Fruit fly (Drosophila melanogaster): ENCODE measurements around the gene Bdbt.

The Bdbt gene

DNA sequence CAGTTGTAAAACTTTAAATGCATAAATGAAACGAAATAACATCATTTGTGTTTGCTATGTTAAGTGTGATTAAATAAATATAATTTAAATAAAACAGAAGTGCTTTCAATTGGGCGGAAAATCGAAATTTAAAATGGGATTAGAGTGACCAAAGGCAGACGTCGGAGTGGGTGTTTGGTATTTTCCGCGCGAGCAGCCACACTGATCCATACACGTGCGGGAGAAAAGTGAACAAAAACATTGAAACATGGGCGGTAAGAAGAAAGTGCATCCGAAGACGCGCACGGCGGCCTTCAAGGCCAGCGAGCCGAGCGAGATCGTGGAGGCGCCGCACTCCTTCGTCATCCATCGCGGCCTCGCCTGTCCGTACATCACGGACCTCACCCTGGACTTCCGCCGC, 2.6 kb downstream of the Bdbt start, which contains the start of gene ppan (continued):
- TF ChIP-seq nerfin-2 (GFP tag; IDR thresholded peaks at IDR 0.05; ENCODE audit: partially characterized antibody), result no peak
- no peak for TF ChIP-seq sima (GFP tag; optimal IDR thresholded peaks at IDR 0.05)
- peak; percentile 85 for TF ChIP-seq gfzf (GFP tag; optimal IDR thresholded peaks at IDR 0.05)
- TF ChIP-seq Tbp (GFP tag; optimal IDR thresholded peaks at IDR 0.05), result no peak
- no peak for TF ChIP-seq CG12659 (GFP tag; optimal IDR thresholded peaks at IDR 0.05)
- TF ChIP-seq CG11456 (GFP tag; IDR thresholded peaks at IDR 0.05), result no peak
- TF ChIP-seq peb (GFP tag; IDR thresholded peaks at IDR 0.05), result no peak
- no peak for TF ChIP-seq Oaz (GFP tag; IDR thresholded peaks at IDR 0.05)
- no peak for TF ChIP-seq Atf6 (GFP tag; IDR thresholded peaks at IDR 0.05)
- peak; percentile 33 for TF ChIP-seq Scr (GFP tag; IDR thresholded peaks at IDR 0.05; ENCODE audit: partially characterized antibody)
- TF ChIP-seq CG12942 (GFP tag; optimal IDR thresholded peaks at IDR 0.05), result no peak
- TF ChIP-seq ab (GFP tag; optimal IDR thresholded peaks at IDR 0.05), result no peak
- TF ChIP-seq Kr (GFP tag; optimal IDR thresholded peaks at IDR 0.05), result no peak
- TF ChIP-seq gcm (GFP tag; optimal IDR thresholded peaks at IDR 0.05), result no peak
- no peak for TF ChIP-seq CG4360 (GFP tag; IDR thresholded peaks at IDR 0.05)
- no peak for TF ChIP-seq CG5180 (GFP tag; optimal IDR thresholded peaks at IDR 0.05)
- no peak for TF ChIP-seq Sry-β (GFP tag; optimal IDR thresholded peaks at IDR 0.05)
- TF ChIP-seq CG6175 (GFP tag; IDR thresholded peaks at IDR 0.05), result no peak
- TF ChIP-seq CG1233 (GFP tag; optimal IDR thresholded peaks at IDR 0.05), result no peak
- TF ChIP-seq cas (GFP tag; IDR thresholded peaks at IDR 0.05), result no peak
- TF ChIP-seq wor (GFP tag; IDR thresholded peaks at IDR 0.05), result no peak
- no peak for TF ChIP-seq TFAM (GFP tag; optimal IDR thresholded peaks at IDR 0.05)
- no peak for TF ChIP-seq p53 (GFP tag; optimal IDR thresholded peaks at IDR 0.05)
- no peak for TF ChIP-seq CG15696 (tag; optimal IDR thresholded peaks at IDR 0.05)
- TF ChIP-seq CG30020 (tag; optimal IDR thresholded peaks at IDR 0.05), result peak; percentile 10
- TF ChIP-seq Dp (GFP tag; optimal IDR thresholded peaks at IDR 0.05), result peak; percentile 84
- TF ChIP-seq HLH3B (GFP tag; IDR thresholded peaks at IDR 0.05), result no peak
- TF ChIP-seq slbo (GFP tag; IDR thresholded peaks at IDR 0.05), result no peak
- TF ChIP-seq HmgD (GFP tag; optimal IDR thresholded peaks at IDR 0.05), result no peak
- no peak for TF ChIP-seq Optix (GFP tag; IDR thresholded peaks at IDR 0.05)
- no peak for TF ChIP-seq CG9817 (tag; optimal IDR thresholded peaks at IDR 0.05)
- 0 out of 3 replicates have a peak, but pooled peaks have one; percentile 10 for TF ChIP-seq Dbx (GFP tag; IDR thresholded peaks at IDR 0.05)
- no peak for TF ChIP-seq CG2202 (tag; optimal IDR thresholded peaks at IDR 0.05)
- TF ChIP-seq CG7357 (GFP tag; IDR thresholded peaks at IDR 0.05), result no peak
- no peak for TF ChIP-seq emc (GFP tag; optimal IDR thresholded peaks at IDR 0.05)
- no peak for TF ChIP-seq sd (tag; optimal IDR thresholded peaks at IDR 0.05)
- TF ChIP-seq Trl (optimal IDR thresholded peaks at IDR 0.05), result no peak
- no peak for TF ChIP-seq Trl (GFP tag; optimal IDR thresholded peaks at IDR 0.05)
- TF ChIP-seq CG14050 (GFP tag; IDR thresholded peaks at IDR 0.05), result no peak
- TF ChIP-seq Drgx (GFP tag; IDR thresholded peaks at IDR 0.05), result no peak
- TF ChIP-seq GATAe (GFP tag; conservative IDR thresholded peaks at IDR 0.05), result no peak
- TF ChIP-seq sob (GFP tag; IDR thresholded peaks at IDR 0.05), result no peak
- TF ChIP-seq mam (GFP tag; optimal IDR thresholded peaks at IDR 0.05), result no peak
- peak in 1 of 2 experiments; percentile 28 for TF ChIP-seq Pdp1 (GFP tag; optimal IDR thresholded peaks at IDR 0.05)
- TF ChIP-seq BtbVII (GFP tag; optimal IDR thresholded peaks at IDR 0.05), result no peak
- TF ChIP-seq YL-1 (GFP tag; optimal IDR thresholded peaks at IDR 0.05), result peak; percentile 84
- TF ChIP-seq CG2712 (tag; optimal IDR thresholded peaks at IDR 0.05), result peak; percentile 8
- no peak for TF ChIP-seq C15 (GFP tag; IDR thresholded peaks at IDR 0.05)
- no peak for TF ChIP-seq CG2199 (GFP tag; IDR thresholded peaks at IDR 0.05)
- TF ChIP-seq CG14014 (GFP tag; IDR thresholded peaks at IDR 0.05), result no peak
- no peak for TF ChIP-seq CG12744 (GFP tag; optimal IDR thresholded peaks at IDR 0.05)
- TF ChIP-seq dm (GFP tag; optimal IDR thresholded peaks at IDR 0.05), result peak; percentile 96
- TF ChIP-seq CG12104 (GFP tag; optimal IDR thresholded peaks at IDR 0.05), result no peak
